Worm (Caenorhabditis elegans): ENCODE results near the gene hmit-1.3.

- TF ChIP-seq hlh-6 (tag; optimal IDR thresholded peaks at IDR 0.05) (no peak), elt-2 (tag; optimal IDR thresholded peaks at IDR 0.05) (no peak), elt-4 (tag; optimal IDR thresholded peaks at IDR 0.05) (no peak)
These were observed 15.2 kb downstream of the hmit-1.3 start for ce11 chrIII:3504239-3504638.
